Fruit fly (Drosophila melanogaster) whole organism, embryonic: ENCODE measurements around the gene Rab9.

Source experiments
- CG12659 ChIP-seq: fragments of 200-800 bp; sonication (Bioruptor generic); optimal IDR thresholded peaks from 3 replicates; lab custom pipeline; 2017; ENCODE audit warnings: mild to moderate bottlenecking, missing biosample characterization, missing genetic modification reagents, missing genetic modification characterization
- Lpt ChIP-seq: fragments of >200 bp; optimal IDR thresholded peaks from 2 replicates; lab custom pipeline; 2018; ENCODE audit warnings: missing biosample characterization, missing genetic modification characterization
- Xbp1 ChIP-seq: fragments of 200-800 bp; sonication (Bioruptor generic); optimal IDR thresholded peaks from 3 replicates; lab custom pipeline; 2016; ENCODE audit warnings: missing biosample characterization, mild to moderate bottlenecking, missing genetic modification characterization
- dysf ChIP-seq: fragments of 200-800 bp; sonication (Bioruptor generic); IDR thresholded peaks from 3 replicates; pipeline ENCODE4 v1.3.6; 2022; ENCODE audit warnings: missing biosample characterization, missing genetic modification characterization
- row ChIP-seq: fragments of 200-800 bp; sonication (Bioruptor generic); IDR thresholded peaks from 3 replicates; pipeline ENCODE4 v1.3.6; 2022; ENCODE audit warnings: missing biosample characterization, missing genetic modification characterization

- TF ChIP-seq CG12659 (GFP tag; lab: Kevin White, UChicago) (no peak), Xbp1 (no peak), dysf (no peak), Lpt (GFP tag; lab: Kevin White, UChicago) (no peak), row (GFP tag; lab: Robert Waterston, UW) (no peak)
Observed at dm6 chr2L:19469090-19469489, 36.7 kb downstream of the Rab9 start.
